Fruit fly (Drosophila melanogaster): ENCODE measurements around the gene p38a.

Gene p38a

DNA sequence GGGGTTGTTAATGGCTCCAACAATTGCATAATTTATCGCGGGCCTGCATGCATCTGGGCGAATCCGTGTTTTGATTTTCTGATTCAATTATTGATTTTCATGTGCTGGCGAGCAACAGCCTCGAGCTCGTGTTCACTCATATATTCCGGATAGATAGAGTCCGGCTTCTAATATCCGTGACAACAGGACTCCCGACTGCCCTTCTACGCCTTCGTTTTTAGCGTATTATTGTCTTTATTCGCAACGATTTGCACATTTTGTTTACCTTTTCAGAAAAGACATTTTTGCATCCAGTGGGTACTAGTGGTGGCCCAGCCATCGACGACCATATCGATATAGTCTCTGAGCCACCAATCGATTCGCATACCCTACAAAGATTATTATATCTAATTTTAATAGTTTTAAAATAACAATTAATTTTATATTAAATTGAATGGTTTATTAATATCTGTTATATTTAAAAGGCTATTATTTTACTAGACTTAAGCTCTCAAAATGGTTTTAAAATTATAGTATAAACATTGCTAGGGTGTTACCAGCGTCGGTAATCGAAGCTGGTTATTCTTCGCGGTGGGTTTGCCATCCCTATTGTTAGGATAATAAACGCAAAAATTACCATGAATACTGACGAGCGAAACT, 9.2 kb upstream of the p38a start, which contains the start of the genes Myo95E and TBC1d7 (continued):
- TF ChIP-seq CG6689 (GFP tag; IDR thresholded peaks at IDR 0.05) (peak; percentile 97), da (GFP tag; optimal IDR thresholded peaks at IDR 0.05) (no peak), Dref (GFP tag; IDR thresholded peaks at IDR 0.05) (peak; percentile 68), HmgZ (tag; optimal IDR thresholded peaks at IDR 0.05) (peak; percentile 85), zfh1 (GFP tag; IDR thresholded peaks at IDR 0.05) (peak; percentile 93), D (optimal IDR thresholded peaks at IDR 0.05) (no peak), D (GFP tag; optimal IDR thresholded peaks at IDR 0.05) (peak; percentile 74), Antp (GFP tag; optimal IDR thresholded peaks at IDR 0.05) (peak; percentile 27), CG13624 (GFP tag; optimal IDR thresholded peaks at IDR 0.05) (peak; percentile 55), CG15269 (tag; optimal IDR thresholded peaks at IDR 0.05) (peak; percentile 91), ind (GFP tag; optimal IDR thresholded peaks at IDR 0.05) (peak; percentile 89), Nf-YB (GFP tag; optimal IDR thresholded peaks at IDR 0.05) (peak; percentile 70), CG2678 (tag; optimal IDR thresholded peaks at IDR 0.05) (peak; percentile 92), YL-1 (GFP tag; optimal IDR thresholded peaks at IDR 0.05) (peak; percentile 76), CG6254 (GFP tag; optimal IDR thresholded peaks at IDR 0.05) (peak; percentile 61), CG9876 (GFP tag; optimal IDR thresholded peaks at IDR 0.05) (no peak), CG10654 (GFP tag; optimal IDR thresholded peaks at IDR 0.05) (peak; percentile 73), CG10462 (GFP tag; optimal IDR thresholded peaks at IDR 0.05) (peak; percentile 40), bbx (GFP tag; IDR thresholded peaks at IDR 0.05; ENCODE audit: partially characterized antibody) (peak; percentile 42), psq (GFP tag; optimal IDR thresholded peaks at IDR 0.05) (peak; percentile 35), CG7556 (GFP tag; optimal IDR thresholded peaks at IDR 0.05) (peak; percentile 84), Mad (GFP tag; optimal IDR thresholded peaks at IDR 0.05) (peak; percentile 60), sna (GFP tag; IDR thresholded peaks at IDR 0.05; ENCODE audit: partially characterized antibody) (peak; percentile 66; the same call in 1 of the 2 replicates), Dp (GFP tag; optimal IDR thresholded peaks at IDR 0.05) (peak; percentile 10), dan (GFP tag; IDR thresholded peaks at IDR 0.05) (peak; percentile 68), sc (optimal IDR thresholded peaks at IDR 0.05) (no peak), sc (GFP tag; optimal IDR thresholded peaks at IDR 0.05) (peak; percentile 71), CG10959 (GFP tag; IDR thresholded peaks at IDR 0.05) (peak; percentile 89), CG4404 (GFP tag; IDR thresholded peaks at IDR 0.05) (peak; percentile 91), Ptx1 (GFP tag; IDR thresholded peaks at IDR 0.05) (peak; percentile 98), CG15073 (GFP tag; optimal IDR thresholded peaks at IDR 0.05) (peak; percentile 28), fd64A (GFP tag; optimal IDR thresholded peaks at IDR 0.05) (no peak), Dek (tag; optimal IDR thresholded peaks at IDR 0.05) (peak; percentile 90), cato (GFP tag; optimal IDR thresholded peaks at IDR 0.05; ENCODE audit: borderline replicate concordance) (peak; percentile 60), CG7357 (GFP tag; IDR thresholded peaks at IDR 0.05) (peak; percentile 89), CG18619 (GFP tag; optimal IDR thresholded peaks at IDR 0.05) (peak; percentile 77), CG12071 (GFP tag; optimal IDR thresholded peaks at IDR 0.05) (no peak), ash1 (GFP tag; optimal IDR thresholded peaks at IDR 0.05) (no peak), shn (GFP tag; optimal IDR thresholded peaks at IDR 0.05) (peak; percentile 15), CG1233 (GFP tag; optimal IDR thresholded peaks at IDR 0.05) (peak; percentile 81), trh (GFP tag; optimal IDR thresholded peaks at IDR 0.05) (peak; percentile 71), CG32767 (GFP tag; IDR thresholded peaks at IDR 0.05) (peak; percentile 91), CG11093 (GFP tag; IDR thresholded peaks at IDR 0.05) (peak; percentile 90), Dfd (GFP tag; optimal IDR thresholded peaks at IDR 0.05) (no peak), tap (tag; optimal IDR thresholded peaks at IDR 0.05) (no peak), CG17829 (tag; optimal IDR thresholded peaks at IDR 0.05) (peak; percentile 89), Poxn (GFP tag; IDR thresholded peaks at IDR 0.05) (no peak; the same call in 1 of the 2 replicates), tgo (GFP tag; IDR thresholded peaks at IDR 0.05) (peak; percentile 97), bcd (GFP tag; optimal IDR thresholded peaks at IDR 0.05) (peak; percentile 88), CG17385 (GFP tag; optimal IDR thresholded peaks at IDR 0.05) (peak; percentile 82), ATbp (GFP tag; optimal IDR thresholded peaks at IDR 0.05) (no peak)
